Fruit fly (Drosophila melanogaster): ENCODE data around the gene orion.

The orion gene

dm6 chrX:7965761-7966555 lies 19.2 kb upstream of the orion start:
- TF ChIP-seq HLH106 (tag; optimal IDR thresholded peaks at IDR 0.05): no peak
- no peak for TF ChIP-seq CG9705 (GFP tag; optimal IDR thresholded peaks at IDR 0.05)
- no peak for TF ChIP-seq foxo (GFP tag; optimal IDR thresholded peaks at IDR 0.05)
- TF ChIP-seq Hnf4 (GFP tag; optimal IDR thresholded peaks at IDR 0.05): no peak
- TF ChIP-seq h (GFP tag; optimal IDR thresholded peaks at IDR 0.05): no peak
- no peak for TF ChIP-seq usp (GFP tag; optimal IDR thresholded peaks at IDR 0.05)
- TF ChIP-seq dmrt93B (GFP tag; optimal IDR thresholded peaks at IDR 0.05): no peak
- TF ChIP-seq pan (optimal IDR thresholded peaks at IDR 0.05): no peak
- TF ChIP-seq CrebA (GFP tag; optimal IDR thresholded peaks at IDR 0.05; ENCODE audit: borderline replicate concordance): no peak
- no peak for TF ChIP-seq Mio (GFP tag; optimal IDR thresholded peaks at IDR 0.05)
- TF ChIP-seq Sp1 (GFP tag; optimal IDR thresholded peaks at IDR 0.05): no peak
- no peak for TF ChIP-seq brk (GFP tag; optimal IDR thresholded peaks at IDR 0.05)
- no peak for TF ChIP-seq br (GFP tag; optimal IDR thresholded peaks at IDR 0.05)

- TF ChIP-seq CG32264 (GFP tag; optimal IDR thresholded peaks at IDR 0.05) (no peak), dl (GFP tag; optimal IDR thresholded peaks at IDR 0.05; ENCODE audit: insufficient read depth in 1 of 2, partially characterized antibody in 2 of 2) (no peak), Mio (GFP tag; optimal IDR thresholded peaks at IDR 0.05) (no peak), rgr (GFP tag; optimal IDR thresholded peaks at IDR 0.05) (no peak), Dif (GFP tag; optimal IDR thresholded peaks at IDR 0.05; ENCODE audit: partially characterized antibody) (no peak), usp (GFP tag; optimal IDR thresholded peaks at IDR 0.05) (no peak), Hnf4 (GFP tag; optimal IDR thresholded peaks at IDR 0.05) (no peak)
Observed at dm6 chrX:7963724-7964123, 17.0 kb upstream of the orion start, which contains the start of gene sn. Gene sn, plus strand, starts transcription at chrX:7964024.

- no peak for TF ChIP-seq brk (GFP tag; optimal IDR thresholded peaks at IDR 0.05)
- TF ChIP-seq psq (GFP tag; optimal IDR thresholded peaks at IDR 0.05): no peak
- TF ChIP-seq lola (GFP tag; optimal IDR thresholded peaks at IDR 0.05): no peak
- no peak for TF ChIP-seq Dif (GFP tag; optimal IDR thresholded peaks at IDR 0.05; ENCODE audit: partially characterized antibody)
- TF ChIP-seq Sp1 (GFP tag; optimal IDR thresholded peaks at IDR 0.05): no peak
- no peak for TF ChIP-seq Mio (GFP tag; optimal IDR thresholded peaks at IDR 0.05)
- TF ChIP-seq br (GFP tag; optimal IDR thresholded peaks at IDR 0.05): no peak
- no peak for TF ChIP-seq dmrt93B (GFP tag; optimal IDR thresholded peaks at IDR 0.05)
Observed at dm6 chrX:7960988-7961387, 14.3 kb upstream of the orion start.

dm6 chrX:7959512-7959911 lies 12.8 kb upstream of the orion start:
- TF ChIP-seq CG9705 (GFP tag; optimal IDR thresholded peaks at IDR 0.05) (no peak), foxo (GFP tag; optimal IDR thresholded peaks at IDR 0.05) (no peak), Rel (GFP tag; optimal IDR thresholded peaks at IDR 0.05) (no peak), Rel (tag; optimal IDR thresholded peaks at IDR 0.05) (no peak), CrebA (GFP tag; optimal IDR thresholded peaks at IDR 0.05; ENCODE audit: borderline replicate concordance) (no peak), Hnf4 (GFP tag; optimal IDR thresholded peaks at IDR 0.05) (no peak), Hr83 (GFP tag; optimal IDR thresholded peaks at IDR 0.05; ENCODE audit: poor library complexity, severe bottlenecking) (no peak), psq (GFP tag; optimal IDR thresholded peaks at IDR 0.05) (no peak)

- TF ChIP-seq psq (GFP tag; optimal IDR thresholded peaks at IDR 0.05) (no peak), dmrt93B (GFP tag; optimal IDR thresholded peaks at IDR 0.05) (no peak), Abd-B (GFP tag; optimal IDR thresholded peaks at IDR 0.05) (no peak), Myc (optimal IDR thresholded peaks at IDR 0.05) (no peak), pan (optimal IDR thresholded peaks at IDR 0.05) (no peak), sv (GFP tag; optimal IDR thresholded peaks at IDR 0.05) (no peak), br (GFP tag; optimal IDR thresholded peaks at IDR 0.05) (no peak), OdsH (GFP tag; optimal IDR thresholded peaks at IDR 0.05) (no peak), fru (GFP tag; optimal IDR thresholded peaks at IDR 0.05) (no peak), jim (GFP tag; optimal IDR thresholded peaks at IDR 0.05) (no peak), woc (GFP tag; optimal IDR thresholded peaks at IDR 0.05) (no peak)
Observed at dm6 chrX:7959025-7959424, 12.3 kb upstream of the orion start.

Measured in whole organism, wandering third instar larva.